Worm (Caenorhabditis elegans): ENCODE measurements around the gene clec-61.
A peak's percentile ranks its signal among the peaks of the same experiment; 100 is the strongest.
"Not testable (repeated sequence)": the region's sequence is repeated elsewhere in the genome, so short reads cannot be mapped to it uniquely, and the experiment has no call there.

Gene clec-61

ce11 chrII:10500674-10501073, 10.3 kb upstream of the clec-61 start:
- TF ChIP-seq nhr-23 (tag; optimal IDR thresholded peaks at IDR 0.05) (peak; percentile 82), pqm-1 (tag; optimal IDR thresholded peaks at IDR 0.05) (no peak), daf-12 (tag; optimal IDR thresholded peaks at IDR 0.05) (no peak), nfya-1 (tag; optimal IDR thresholded peaks at IDR 0.05; ENCODE audit: insufficient read depth) (no peak), skn-1 (tag; optimal IDR thresholded peaks at IDR 0.05) (no peak), nhr-25 (tag; optimal IDR thresholded peaks at IDR 0.05) (peak; percentile 76), elt-3 (tag; optimal IDR thresholded peaks at IDR 0.05) (peak in 1 of 3 experiments; percentile 16)

ce11 chrII:10495912-10496311, 5.6 kb upstream of the clec-61 start, which contains the start of gene ZK666.12:
Gene ZK666.12, plus strand, starts transcription at chrII:10496212.
- no peak for TF ChIP-seq ztf-4 (tag; optimal IDR thresholded peaks at IDR 0.05)
- TF ChIP-seq elt-3 (tag; optimal IDR thresholded peaks at IDR 0.05), result no peak

- TF ChIP-seq ZK546.5 (tag; optimal IDR thresholded peaks at IDR 0.05) (no peak), nhr-43 (tag; optimal IDR thresholded peaks at IDR 0.05; ENCODE audit: poor library complexity, severe bottlenecking) (no peak), nhr-23 (tag; optimal IDR thresholded peaks at IDR 0.05) (no peak), pqm-1 (tag; optimal IDR thresholded peaks at IDR 0.05) (no peak), nhr-76 (tag; optimal IDR thresholded peaks at IDR 0.05) (no peak), jun-1 (tag; optimal IDR thresholded peaks at IDR 0.05) (no peak), R02D3.7 (tag; optimal IDR thresholded peaks at IDR 0.05) (no peak), lin-39 (tag; optimal IDR thresholded peaks at IDR 0.05) (no peak), mml-1 (tag; optimal IDR thresholded peaks at IDR 0.05) (no peak), elt-2 (tag; optimal IDR thresholded peaks at IDR 0.05) (no peak), fos-1 (tag; optimal IDR thresholded peaks at IDR 0.05) (no peak), daf-12 (tag; optimal IDR thresholded peaks at IDR 0.05) (no peak), nhr-77 (tag; optimal IDR thresholded peaks at IDR 0.05) (no peak), unc-62 (GFP tag; optimal IDR thresholded peaks at IDR 0.05) (no peak), elt-3 (tag; optimal IDR thresholded peaks at IDR 0.05) (no peak), pha-4 (tag; optimal IDR thresholded peaks at IDR 0.05) (no peak), nhr-12 (tag; optimal IDR thresholded peaks at IDR 0.05) (no peak), fkh-2 (tag; optimal IDR thresholded peaks at IDR 0.05) (no peak), tbx-2 (tag; optimal IDR thresholded peaks at IDR 0.05) (no peak)
Observed at ce11 chrII:10494467-10494866, 4.1 kb upstream of the clec-61 start, which contains the start of gene ZK666.14. Gene ZK666.14, plus strand, starts transcription at chrII:10494767.

DNA sequence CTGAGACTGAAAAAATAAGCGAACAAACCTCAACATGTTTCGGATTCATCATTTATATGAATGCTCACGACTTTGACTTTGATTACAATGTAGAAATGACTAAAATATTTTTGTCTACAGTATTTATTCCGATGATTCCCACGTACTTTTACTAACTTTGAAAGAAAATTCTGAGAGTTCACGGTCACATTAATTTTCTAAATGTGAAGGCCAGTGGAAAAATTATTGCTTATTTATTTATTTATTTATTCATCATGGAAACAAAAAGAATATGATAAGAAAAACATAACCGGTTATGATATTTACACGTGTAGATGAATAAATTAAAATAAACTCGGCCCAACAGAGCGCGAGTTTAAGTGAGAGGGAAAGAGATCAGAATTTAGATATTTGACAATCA, 2.7 kb upstream of the clec-61 start, which contains the start of gene ZK666.8:
Gene ZK666.8, minus strand, starts transcription at position 101 of the 400 bp plus-strand sequence.
- TF ChIP-seq mdl-1 (tag; optimal IDR thresholded peaks at IDR 0.05); ztf-11 (tag; optimal IDR thresholded peaks at IDR 0.05); ama-1 (optimal IDR thresholded peaks at IDR 0.05): not testable (repeated sequence)

DNA sequence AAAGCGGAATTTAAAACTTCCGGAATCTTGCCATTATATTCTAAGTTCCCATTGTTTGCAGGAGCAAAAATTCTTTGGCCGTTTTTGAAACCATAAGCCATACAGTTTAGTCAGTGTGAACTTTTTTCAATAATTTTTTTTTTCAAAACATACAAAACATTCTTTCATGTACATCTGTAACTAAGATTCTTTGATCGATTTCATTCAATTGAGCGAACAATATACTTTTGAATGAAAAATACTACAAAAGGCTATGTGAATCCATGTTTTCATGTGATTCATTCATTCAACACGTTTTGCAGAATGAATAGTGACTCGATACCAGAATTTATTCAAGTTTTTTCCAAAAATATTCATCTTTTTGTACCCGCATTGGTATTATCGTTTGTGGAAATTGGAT, 3.6 kb downstream of the clec-61 start, which contains the start of gene ZK666.15:
Gene ZK666.15, plus strand, starts transcription at position 301 of the 400 bp plus-strand sequence.
- TF ChIP-seq R02D3.7 (tag; optimal IDR thresholded peaks at IDR 0.05), result no peak
- no peak for TF ChIP-seq eor-1 (tag; optimal IDR thresholded peaks at IDR 0.05)
- TF ChIP-seq ceh-16 (tag; optimal IDR thresholded peaks at IDR 0.05), result no peak
- TF ChIP-seq nhr-23 (tag; optimal IDR thresholded peaks at IDR 0.05), result no peak
- no peak for TF ChIP-seq skn-1 (tag; optimal IDR thresholded peaks at IDR 0.05)

- no peak for TF ChIP-seq lin-15B (tag; optimal IDR thresholded peaks at IDR 0.05)
- TF ChIP-seq elt-2 (tag; optimal IDR thresholded peaks at IDR 0.05), result peak; percentile 84
- TF ChIP-seq tbx-2 (tag; optimal IDR thresholded peaks at IDR 0.05), result no peak
- peak; percentile 70 for TF ChIP-seq jun-1 (tag; optimal IDR thresholded peaks at IDR 0.05)
- TF ChIP-seq ceh-82 (tag; optimal IDR thresholded peaks at IDR 0.05), result no peak
- TF ChIP-seq pqm-1 (tag; optimal IDR thresholded peaks at IDR 0.05), result peak; percentile 87
- no peak for TF ChIP-seq R02D3.7 (tag; optimal IDR thresholded peaks at IDR 0.05)
- TF ChIP-seq mml-1 (tag; optimal IDR thresholded peaks at IDR 0.05), result no peak
Observed at ce11 chrII:10485640-10486039, 4.7 kb downstream of the clec-61 start.

ce11 chrII:10483860-10484259, 6.5 kb downstream of the clec-61 start:
- no peak for TF ChIP-seq fos-1 (tag; optimal IDR thresholded peaks at IDR 0.05)
- TF ChIP-seq nhr-76 (tag; optimal IDR thresholded peaks at IDR 0.05), result no peak
- TF ChIP-seq pqm-1 (tag; optimal IDR thresholded peaks at IDR 0.05), result no peak
- no peak for TF ChIP-seq lin-39 (tag; optimal IDR thresholded peaks at IDR 0.05)
- TF ChIP-seq ceh-82 (tag; optimal IDR thresholded peaks at IDR 0.05), result no peak
